Worm (Caenorhabditis elegans): ENCODE data around the gene nol-9.

The nol-9 gene

DNA sequence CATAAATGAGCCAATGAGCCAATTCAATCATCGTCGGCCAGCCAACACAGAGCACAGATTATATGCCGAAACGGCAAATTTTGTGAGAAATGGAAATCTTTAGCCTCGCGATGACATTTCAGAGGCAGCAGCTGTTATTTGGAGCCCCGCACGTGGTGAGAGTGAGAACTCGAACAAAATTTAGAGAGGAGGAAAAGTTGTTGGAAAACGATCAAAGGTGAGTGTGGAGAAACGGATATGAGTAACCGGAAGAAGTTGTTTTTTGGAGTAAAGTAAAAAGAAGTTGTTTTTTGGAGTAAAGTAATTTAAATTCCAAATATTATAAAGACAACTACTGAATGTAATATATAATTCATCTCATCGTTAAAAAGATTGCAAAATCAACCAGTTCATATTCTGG is 23.6 kb upstream of the nol-9 start, which contains the start of gene Y62E10A.13:
TSS of gene Y62E10A.13 (minus strand) at position 326 of the 400 bp plus-strand sequence.
- TF ChIP-seq sdc-2 (tag; optimal IDR thresholded peaks at IDR 0.05), result no peak
- TF ChIP-seq sox-4 (tag; optimal IDR thresholded peaks at IDR 0.05), result no peak
- no peak for TF ChIP-seq ceh-24 (tag; optimal IDR thresholded peaks at IDR 0.05)
- no peak for TF ChIP-seq fkh-6 (tag; optimal IDR thresholded peaks at IDR 0.05)
- TF ChIP-seq hlh-30 (tag; optimal IDR thresholded peaks at IDR 0.05; ENCODE audit: insufficient read depth), result no peak
- no peak for TF ChIP-seq hlh-6 (tag; optimal IDR thresholded peaks at IDR 0.05)
- no peak for TF ChIP-seq C08G9.2 (tag; optimal IDR thresholded peaks at IDR 0.05)

DNA sequence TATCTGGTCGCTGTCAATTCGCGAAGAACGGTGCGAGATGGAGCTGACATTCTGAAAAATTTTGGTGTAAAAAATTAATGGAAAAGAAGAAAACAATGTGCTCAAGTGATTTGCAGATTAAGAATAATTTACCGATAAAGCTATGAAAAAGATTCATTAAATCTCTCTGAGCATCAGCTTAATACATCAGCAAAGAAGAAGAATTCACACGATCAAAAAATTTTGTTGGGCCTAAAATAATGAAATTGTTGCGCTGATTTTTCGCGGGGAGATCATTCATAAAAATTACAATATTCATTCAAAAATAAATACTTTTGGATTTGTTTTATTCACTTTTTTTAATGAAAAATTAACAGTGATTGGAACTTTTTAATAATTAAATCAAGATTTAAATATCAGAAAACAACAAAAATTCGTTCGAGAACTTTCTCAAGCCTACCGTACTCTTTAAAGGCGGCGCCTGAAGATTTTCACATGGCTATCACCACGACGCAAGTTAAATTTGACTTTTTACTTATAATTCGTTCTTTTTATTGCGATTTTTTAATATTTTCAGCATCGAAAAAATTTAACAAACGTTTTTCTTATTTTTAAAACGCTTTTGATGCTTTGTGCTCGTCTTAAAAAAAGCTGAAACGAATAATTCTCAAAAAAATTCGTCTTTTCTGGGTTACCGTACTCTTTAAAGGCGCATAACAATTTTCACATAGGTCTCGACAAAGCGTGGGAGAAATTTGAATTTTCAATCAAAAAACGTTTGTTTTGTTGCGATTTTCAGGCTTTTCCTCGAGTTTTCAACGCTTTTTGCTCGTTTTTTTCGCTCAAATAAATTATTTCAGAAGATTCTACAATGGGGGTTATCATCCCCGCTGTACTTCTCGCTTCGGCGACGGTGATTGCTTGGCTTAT is 21.6 kb upstream of the nol-9 start, which contains the start of the genes memi-2 and cyp-31A5:
TSS of gene memi-2 (minus strand) at position 51 of the 909 bp plus-strand sequence.
TSS of gene cyp-31A5 (plus strand) at position 834 of the 909 bp plus-strand sequence.
- TF ChIP-seq ceh-31 (tag; optimal IDR thresholded peaks at IDR 0.05) (no peak), rnt-1 (tag; optimal IDR thresholded peaks at IDR 0.05) (no peak), F13H6.1 (tag; optimal IDR thresholded peaks at IDR 0.05) (no peak), K02D7.2 (tag; optimal IDR thresholded peaks at IDR 0.05) (no peak), ttx-3 (tag; optimal IDR thresholded peaks at IDR 0.05) (no peak), elt-2 (tag; optimal IDR thresholded peaks at IDR 0.05) (no peak), ceh-14 (tag; optimal IDR thresholded peaks at IDR 0.05) (no peak), ref-2 (tag; optimal IDR thresholded peaks at IDR 0.05) (no peak), unc-42 (tag; optimal IDR thresholded peaks at IDR 0.05) (no peak)

ce11 chrIV:13408018-13408417 is 14.3 kb upstream of the nol-9 start, which contains the start of gene Y62E10A.19:
Gene Y62E10A.19, minus strand, starts transcription at chrIV:13408306.
- TF ChIP-seq ceh-30 (tag; optimal IDR thresholded peaks at IDR 0.05) (no peak), che-1 (tag; optimal IDR thresholded peaks at IDR 0.05) (no peak), hlh-6 (tag; optimal IDR thresholded peaks at IDR 0.05) (no peak), fkh-6 (tag; optimal IDR thresholded peaks at IDR 0.05) (no peak), odd-2 (tag; optimal IDR thresholded peaks at IDR 0.05) (no peak), ref-2 (tag; optimal IDR thresholded peaks at IDR 0.05) (no peak), C38D4.7 (GFP tag; optimal IDR thresholded peaks at IDR 0.05) (no peak), pha-2 (tag; optimal IDR thresholded peaks at IDR 0.05) (no peak), elt-2 (tag; optimal IDR thresholded peaks at IDR 0.05) (no peak), T23F11.4 (GFP tag; optimal IDR thresholded peaks at IDR 0.05) (no peak), mec-3 (tag; optimal IDR thresholded peaks at IDR 0.05; ENCODE audit: borderline replicate concordance) (no peak), nfya-1 (tag; optimal IDR thresholded peaks at IDR 0.05) (no peak)

ce11 chrIV:13412845-13413383 is 9.4 kb upstream of the nol-9 start, which contains the start of gene gcl-1:
Gene gcl-1, minus strand, starts transcription at chrIV:13412895.
- TF ChIP-seq nfya-1 (tag; optimal IDR thresholded peaks at IDR 0.05) (peak; percentile 11), T23F11.4 (GFP tag; optimal IDR thresholded peaks at IDR 0.05) (no peak), pat-9 (tag; optimal IDR thresholded peaks at IDR 0.05) (no peak), pax-1 (tag; optimal IDR thresholded peaks at IDR 0.05) (no peak), pros-1 (tag; optimal IDR thresholded peaks at IDR 0.05) (no peak), fax-1 (tag; optimal IDR thresholded peaks at IDR 0.05) (no peak), tbx-7 (tag; optimal IDR thresholded peaks at IDR 0.05) (no peak), sox-4 (tag; optimal IDR thresholded peaks at IDR 0.05) (no peak), C38D4.7 (GFP tag; optimal IDR thresholded peaks at IDR 0.05) (no peak), K09A11.1 (tag; optimal IDR thresholded peaks at IDR 0.05; ENCODE audit: insufficient read depth) (no peak), lin-11 (tag; optimal IDR thresholded peaks at IDR 0.05) (no peak), ceh-30 (tag; optimal IDR thresholded peaks at IDR 0.05) (no peak), hlh-30 (tag; optimal IDR thresholded peaks at IDR 0.05; ENCODE audit: insufficient read depth) (peak; percentile 55), hlh-8 (tag; optimal IDR thresholded peaks at IDR 0.05) (peak; percentile 13), elt-4 (tag; optimal IDR thresholded peaks at IDR 0.05) (no peak), ceh-24 (tag; optimal IDR thresholded peaks at IDR 0.05) (no peak), pha-4 (tag; optimal IDR thresholded peaks at IDR 0.05) (no peak)

Data from whole organism, late embryonic.